Worm (Caenorhabditis elegans) whole organism, mixed stage, embryonic: ENCODE results near the gene sap-49.

Source experiments
- M03D4.4 ChIP-seq: sonication (generic microtip); optimal IDR thresholded peaks from 2 replicates; lab custom pipeline; 2017; ENCODE audit warnings: mild to moderate bottlenecking, missing genetic modification characterization, missing compliant biosample characterization
- blmp-1 ChIP-seq: fragments of 150-350 bp; optimal IDR thresholded peaks from 2 replicates; lab custom pipeline; 2014; ENCODE audit warnings: missing biosample characterization, missing genetic modification characterization
- cnd-1 ChIP-seq: fragments of 200-800 bp; sonication (Bioruptor generic); optimal IDR thresholded peaks from 2 replicates; lab custom pipeline; 2018; ENCODE audit warnings: mild to moderate bottlenecking, missing genetic modification characterization, missing compliant biosample characterization
- elt-1 ChIP-seq: sonication (generic microtip); optimal IDR thresholded peaks from 2 replicates; lab custom pipeline; 2017; ENCODE audit warnings: missing genetic modification characterization, mild to moderate bottlenecking, missing compliant biosample characterization, antibody characterized with exemption, moderate library complexity, borderline replicate concordance; ENCODE audit not compliant: insufficient read depth
- lin-13 ChIP-seq: fragments of 150-350 bp; optimal IDR thresholded peaks from 2 replicates; lab custom pipeline; 2014; ENCODE audit warnings: missing biosample characterization, missing genetic modification characterization
- lsy-2 ChIP-seq: fragments of 150-350 bp; optimal IDR thresholded peaks from 2 replicates; lab custom pipeline; 2014; ENCODE audit warnings: missing biosample characterization, missing genetic modification characterization
- nhr-237 ChIP-seq: fragments of 150-350 bp; optimal IDR thresholded peaks from 2 replicates; lab custom pipeline; 2014; ENCODE audit warnings: missing biosample characterization, missing genetic modification characterization
- pha-4 ChIP-seq: fragments of 150-350 bp; optimal IDR thresholded peaks from 2 replicates; lab custom pipeline; 2018; ENCODE audit warnings: missing biosample characterization, missing genetic modification reagents, missing genetic modification characterization
- snpc-4 ChIP-seq: fragments of 150-350 bp; optimal IDR thresholded peaks from 2 replicates; lab custom pipeline; 2014; ENCODE audit warnings: missing biosample characterization, missing genetic modification characterization
- sptf-1 ChIP-seq: sonication (generic microtip); optimal IDR thresholded peaks from 2 replicates; lab custom pipeline; 2017; ENCODE audit warnings: mild to moderate bottlenecking, missing genetic modification characterization, moderate library complexity, missing compliant biosample characterization
- unc-39 ChIP-seq: fragments of 150-350 bp; optimal IDR thresholded peaks from 2 replicates; lab custom pipeline; 2014; ENCODE audit warnings: missing biosample characterization, missing genetic modification characterization
- zip-8 ChIP-seq: fragments of 150-350 bp; optimal IDR thresholded peaks from 2 replicates; lab custom pipeline; 2014; ENCODE audit warnings: missing biosample characterization, missing genetic modification characterization

ce11 chrII:8052850-8053249, 17.3 kb upstream of the sap-49 start, which contains the start of gene T05H10.4:
- TF ChIP-seq sptf-1 (no peak), nhr-237 (no peak), cnd-1 (tag; lab: Kevin White, UChicago) (no peak), lin-13 (tag; lab: Kevin White, UChicago) (no peak), M03D4.4 (tag; lab: Kevin White, UChicago) (no peak), snpc-4 (no peak), elt-1 (tag; lab: Kevin White, UChicago) (no peak), unc-39 (tag; lab: Kevin White, UChicago) (no peak), lsy-2 (tag; lab: Kevin White, UChicago) (no peak), zip-8 (no peak), pha-4 (tag; lab: Kevin White, UChicago) (no peak), blmp-1 (tag; lab: Kevin White, UChicago) (no peak)
